Worm (Caenorhabditis elegans) whole organism, dauer: ENCODE measurements around the gene C08F11.7.
"Not testable (repeated sequence)": the region's sequence is repeated elsewhere in the genome, so short reads cannot be mapped to it uniquely, and the experiment has no call there.

Experiments
- unc-62 ChIP-seq: sonication (generic microtip); optimal IDR thresholded peaks from 2 replicates; lab custom pipeline; 2017; ENCODE audit warnings: missing biosample characterization, missing genetic modification reagents, missing genetic modification characterization

Gene C08F11.7

DNA sequence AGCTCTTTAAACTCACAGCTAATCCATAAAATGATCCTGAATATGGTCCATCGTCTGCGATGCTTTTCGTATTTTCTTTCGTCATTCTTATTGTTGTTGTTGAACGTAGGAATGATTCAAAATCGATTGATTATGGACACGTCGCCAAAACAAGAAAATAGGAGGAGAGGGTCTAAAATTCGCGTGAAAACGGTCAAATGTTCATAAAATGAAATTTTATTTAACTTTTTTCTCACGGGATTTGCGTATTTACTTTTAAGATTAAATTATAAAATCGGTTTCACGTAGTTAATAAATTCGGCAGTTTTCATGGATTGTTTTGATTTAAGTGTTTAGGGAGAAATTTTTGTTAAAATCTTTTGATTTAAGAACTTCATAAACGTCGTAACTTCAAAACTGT, 12.1 kb downstream of the C08F11.7 start, which contains the start of gene C08F11.10:
Gene C08F11.10 (minus strand): TSS at position 101 of the 400 bp plus-strand sequence.
- TF ChIP-seq unc-62 (GFP tag; lab: Kevin White, UChicago) = no peak

DNA sequence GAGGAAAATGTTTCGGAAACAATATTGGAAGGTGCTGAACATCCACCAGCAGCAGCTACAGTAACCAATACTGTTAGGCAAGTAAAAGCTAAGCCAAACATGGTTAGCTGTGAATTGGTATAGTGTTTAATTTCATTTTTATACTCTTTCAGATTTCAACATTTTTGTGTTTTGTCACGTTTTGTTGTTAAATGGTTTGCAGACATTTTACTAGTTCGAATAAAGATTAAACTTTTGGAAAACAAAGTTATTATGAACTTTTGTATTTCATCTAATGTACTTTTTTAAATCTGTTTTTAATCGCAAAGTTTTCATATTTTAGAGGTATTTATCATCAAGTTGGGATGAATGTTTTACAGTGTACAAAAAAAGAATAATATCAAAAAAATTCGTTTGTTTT, 13.2 kb downstream of the C08F11.7 start, which contains the start of gene C08F11.17:
Gene C08F11.17 (minus strand): TSS at position 101 of the 400 bp plus-strand sequence.
- TF ChIP-seq unc-62 (GFP tag; lab: Kevin White, UChicago) = no peak

DNA sequence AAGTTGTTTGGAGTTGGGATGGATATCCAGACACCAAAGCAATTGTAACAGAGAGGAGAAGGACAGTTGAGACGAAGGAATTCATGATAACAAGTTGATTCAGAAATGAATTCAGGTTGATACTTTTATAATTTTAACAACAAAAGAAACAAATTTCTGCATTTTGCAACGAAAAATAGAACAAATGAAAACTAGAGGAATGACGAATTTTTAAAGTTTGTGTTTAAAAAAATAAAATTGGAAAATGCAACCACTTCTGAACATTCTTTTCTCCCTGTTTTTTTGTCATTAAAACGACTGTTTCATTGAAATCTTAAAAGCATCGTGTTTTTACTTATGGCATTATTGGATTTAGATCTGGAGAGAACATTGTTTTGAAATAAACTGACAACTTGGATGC, 14.3 kb downstream of the C08F11.7 start, which contains the start of gene C08F11.12:
Gene C08F11.12 (minus strand): TSS at position 101 of the 400 bp plus-strand sequence.
- not testable (repeated sequence) for TF ChIP-seq unc-62 (GFP tag; lab: Kevin White, UChicago)

DNA sequence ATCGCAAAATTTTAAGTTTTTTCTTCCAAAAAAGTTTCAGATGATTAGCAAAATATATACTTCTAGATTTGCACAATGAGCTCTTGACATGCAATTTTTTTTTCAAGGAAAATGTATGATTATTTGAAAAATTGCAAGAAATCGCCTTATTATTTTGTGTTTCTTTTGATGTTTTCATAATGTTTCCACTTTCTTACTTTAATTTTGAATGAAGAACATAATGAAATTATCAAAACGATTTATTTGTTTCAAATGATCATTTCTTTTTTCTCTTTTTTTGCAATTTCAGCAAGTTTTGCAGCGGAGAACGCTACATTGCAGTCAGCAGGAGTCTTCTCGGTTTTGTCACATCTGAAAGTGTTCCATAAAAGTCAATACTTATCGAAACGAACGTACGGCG, 14.9 kb downstream of the C08F11.7 start, which contains the start of gene Y45F10C.6:
Gene Y45F10C.6 (plus strand): TSS at position 301 of the 400 bp plus-strand sequence.
- not testable (repeated sequence) for TF ChIP-seq unc-62 (GFP tag; lab: Kevin White, UChicago)

DNA sequence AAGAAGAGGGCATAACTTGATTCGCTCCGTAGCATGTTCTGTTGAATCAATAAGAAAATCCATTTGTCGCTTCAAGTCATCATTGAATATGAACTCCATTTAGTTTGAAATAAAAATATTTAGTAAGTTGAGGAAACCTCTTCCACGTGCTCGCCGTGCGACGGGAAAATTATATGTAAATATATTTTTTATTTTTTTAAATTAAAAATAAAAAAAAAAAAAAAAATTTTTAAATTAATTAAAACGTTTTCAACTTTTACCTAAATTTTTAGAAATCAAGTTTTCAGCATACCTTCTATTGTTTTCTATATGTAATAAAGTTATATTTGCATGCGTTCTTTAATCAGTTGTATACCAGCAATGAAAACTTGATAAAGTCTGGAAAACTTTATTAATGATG, 22.4 kb downstream of the C08F11.7 start, which contains the start of gene Y45F10C.1:
Gene Y45F10C.1 (minus strand): TSS at position 101 of the 400 bp plus-strand sequence.
- not testable (repeated sequence) for TF ChIP-seq unc-62 (GFP tag; lab: Kevin White, UChicago)

DNA sequence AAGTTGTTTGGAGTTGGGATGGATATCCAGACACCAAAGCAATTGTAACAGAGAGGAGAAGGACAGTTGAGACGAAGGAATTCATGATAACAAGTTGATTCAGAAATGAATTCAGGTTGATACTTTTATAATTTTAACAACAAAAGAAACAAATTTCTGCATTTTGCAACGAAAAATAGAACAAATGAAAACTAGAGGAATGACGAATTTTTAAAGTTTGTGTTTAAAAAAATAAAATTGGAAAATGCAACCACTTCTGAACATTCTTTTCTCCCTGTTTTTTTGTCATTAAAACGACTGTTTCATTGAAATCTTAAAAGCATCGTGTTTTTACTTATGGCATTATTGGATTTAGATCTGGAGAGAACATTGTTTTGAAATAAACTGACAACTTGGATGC, 25.5 kb downstream of the C08F11.7 start, which contains the start of gene Y45F10C.2:
Gene Y45F10C.2 (minus strand): TSS at position 101 of the 400 bp plus-strand sequence.
- not testable (repeated sequence) for TF ChIP-seq unc-62 (GFP tag; lab: Kevin White, UChicago)

DNA sequence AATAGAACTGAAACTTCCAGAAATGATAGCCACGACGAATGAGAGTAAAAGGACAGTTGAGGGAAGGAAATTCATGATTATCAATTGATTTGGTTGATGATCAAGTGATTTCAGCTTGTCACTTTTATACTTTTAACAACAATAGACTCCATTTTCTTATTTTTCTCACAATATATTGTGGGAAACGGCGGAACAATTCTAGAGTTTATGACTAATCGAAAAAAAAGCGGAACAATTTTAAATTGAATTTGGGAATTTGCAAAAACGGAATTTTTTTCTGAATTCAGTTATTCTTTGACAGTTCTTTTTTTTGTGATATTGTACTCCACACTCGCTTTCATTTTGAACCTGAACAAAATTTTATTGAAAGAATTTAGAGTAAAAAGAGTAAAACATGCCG, 27.0 kb downstream of the C08F11.7 start, which contains the start of gene Y45F10C.4:
Gene Y45F10C.4 (minus strand): TSS at position 101 of the 400 bp plus-strand sequence.
- TF ChIP-seq unc-62 (GFP tag; lab: Kevin White, UChicago) = no peak

DNA sequence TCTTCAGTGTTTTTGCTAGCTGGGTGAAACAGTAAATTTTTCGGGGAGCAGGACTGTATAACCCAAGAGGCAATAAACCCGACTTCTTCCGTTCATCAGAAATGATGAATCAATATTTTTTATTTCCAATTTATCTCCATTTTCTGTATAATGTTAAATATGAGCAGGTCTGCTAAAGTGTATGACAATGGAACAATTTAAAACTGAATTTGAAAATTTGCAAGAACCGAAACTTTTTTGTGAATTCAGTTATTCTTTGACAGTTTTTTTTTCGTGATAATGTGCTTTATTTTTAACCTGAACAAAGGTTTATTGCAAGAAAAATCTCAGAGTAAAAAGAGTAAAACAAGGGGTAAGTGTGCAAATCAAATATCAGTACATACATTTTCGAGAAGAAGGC, 28.0 kb downstream of the C08F11.7 start:
- TF ChIP-seq unc-62 (GFP tag; lab: Kevin White, UChicago) = no peak

DNA sequence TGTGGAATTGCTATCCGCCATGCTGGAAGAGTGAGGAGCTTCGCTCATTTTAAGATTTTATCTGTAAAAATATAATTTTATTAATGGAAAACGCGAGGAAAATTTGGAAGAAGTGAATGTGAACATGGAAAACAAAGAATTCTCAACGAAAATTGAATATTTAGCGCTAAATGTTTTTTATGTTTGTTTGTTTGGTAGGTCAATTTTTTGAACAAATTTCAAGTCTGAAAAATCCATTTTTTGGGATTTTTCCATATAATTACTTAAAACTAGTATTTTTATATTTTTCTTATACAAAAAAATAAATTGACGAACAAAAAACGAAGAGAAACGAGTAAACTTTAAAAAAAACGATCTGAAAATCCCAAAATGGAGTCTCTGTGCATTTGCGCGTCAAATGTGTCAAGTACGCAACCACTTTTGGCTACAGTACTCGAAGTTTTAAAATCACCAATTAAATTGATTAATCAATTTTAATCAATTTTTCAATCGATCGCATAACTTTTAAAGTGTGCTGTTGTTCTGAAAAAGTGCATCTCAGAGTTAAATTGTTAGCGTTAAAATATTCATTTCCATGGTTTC, 29.9 kb downstream of the C08F11.7 start, which contains the start of gene fbxa-215:
Gene fbxa-215 (minus strand): TSS at position 61 of the 582 bp plus-strand sequence.
- no peak for TF ChIP-seq unc-62 (GFP tag; lab: Kevin White, UChicago)

DNA sequence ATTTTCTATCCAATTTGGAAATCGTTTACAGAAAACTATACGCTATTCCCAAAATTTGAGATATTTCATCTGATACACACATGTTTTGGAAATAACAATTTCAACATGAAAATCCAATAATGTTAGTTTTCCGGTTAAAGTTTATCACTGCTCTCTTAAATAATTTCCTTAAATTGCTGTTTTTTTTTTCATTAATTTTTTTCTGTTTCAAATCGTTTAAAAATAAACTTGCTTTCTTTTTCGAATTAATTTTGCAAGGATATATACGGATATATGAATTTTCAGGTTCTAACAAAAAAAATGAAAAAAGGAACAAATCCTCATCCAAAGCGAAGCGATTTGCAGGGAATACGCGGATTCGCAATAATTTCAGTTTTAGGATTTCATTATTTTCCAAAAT, 36.4 kb downstream of the C08F11.7 start, which contains the start of gene oac-48:
Gene oac-48 (plus strand): TSS at position 301 of the 400 bp plus-strand sequence.
- no peak for TF ChIP-seq unc-62 (GFP tag; lab: Kevin White, UChicago)

DNA sequence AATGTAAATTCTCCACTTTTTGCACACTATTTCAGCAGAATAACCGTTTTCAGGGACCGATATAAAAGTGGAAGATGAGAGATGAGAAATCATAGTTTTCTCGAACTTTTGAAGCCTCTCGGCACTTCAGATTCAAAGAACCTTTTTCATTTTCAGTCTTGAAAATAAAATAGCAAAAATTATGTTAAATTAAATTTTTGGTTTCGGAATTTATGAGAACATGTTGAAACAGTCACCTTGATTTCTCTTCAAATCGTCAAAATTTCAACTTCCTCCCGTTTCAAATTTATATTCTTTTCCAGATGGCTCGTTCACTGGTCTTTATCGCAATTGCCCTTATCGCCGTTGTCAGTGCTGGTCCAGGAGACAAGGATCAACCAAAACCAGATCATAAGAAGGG, 41.6 kb downstream of the C08F11.7 start, which contains the start of gene srlf-26:
Gene srlf-26 (plus strand): TSS at position 301 of the 400 bp plus-strand sequence.
- TF ChIP-seq unc-62 (GFP tag; lab: Kevin White, UChicago) = no peak

DNA sequence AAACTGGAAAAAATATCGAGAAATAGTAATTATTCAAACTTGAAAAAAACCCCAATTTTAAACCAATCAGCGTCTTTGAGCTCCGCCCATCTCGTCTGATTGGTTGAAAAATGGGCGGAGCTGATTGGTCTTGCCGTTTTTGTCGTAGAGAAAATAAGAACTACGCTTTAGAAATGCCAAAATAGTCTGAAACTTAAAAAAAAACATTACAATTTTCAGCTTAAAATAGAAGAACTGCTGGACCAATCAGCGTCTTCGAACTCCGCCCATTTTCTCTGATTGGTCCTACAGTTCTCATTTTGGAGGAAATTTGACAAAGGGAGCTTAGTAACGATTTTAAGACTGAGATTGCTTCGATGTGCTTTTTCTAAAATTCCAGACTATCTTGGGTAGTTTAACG, 42.4 kb downstream of the C08F11.7 start:
- TF ChIP-seq unc-62 (GFP tag; lab: Kevin White, UChicago) = no peak

DNA sequence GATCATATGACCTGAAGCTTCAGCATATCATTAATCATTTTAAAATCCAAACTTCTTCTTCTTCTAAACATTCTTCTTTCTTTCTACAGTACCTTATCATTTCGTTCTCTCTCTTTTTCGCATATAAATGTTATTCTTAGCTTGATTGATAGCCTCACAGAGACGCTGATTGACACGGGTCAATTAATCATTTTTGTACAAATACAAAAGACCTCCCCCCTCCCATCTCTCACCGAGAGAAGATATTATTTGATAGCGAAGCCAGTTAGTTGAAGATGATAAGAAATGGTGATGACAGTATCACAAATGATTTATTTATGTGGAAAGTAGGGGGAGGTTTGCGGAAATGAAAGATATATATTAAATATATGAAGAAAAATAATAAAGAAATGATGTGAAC, 45.7 kb downstream of the C08F11.7 start:
- TF ChIP-seq unc-62 (GFP tag; lab: Kevin White, UChicago) = no peak

DNA sequence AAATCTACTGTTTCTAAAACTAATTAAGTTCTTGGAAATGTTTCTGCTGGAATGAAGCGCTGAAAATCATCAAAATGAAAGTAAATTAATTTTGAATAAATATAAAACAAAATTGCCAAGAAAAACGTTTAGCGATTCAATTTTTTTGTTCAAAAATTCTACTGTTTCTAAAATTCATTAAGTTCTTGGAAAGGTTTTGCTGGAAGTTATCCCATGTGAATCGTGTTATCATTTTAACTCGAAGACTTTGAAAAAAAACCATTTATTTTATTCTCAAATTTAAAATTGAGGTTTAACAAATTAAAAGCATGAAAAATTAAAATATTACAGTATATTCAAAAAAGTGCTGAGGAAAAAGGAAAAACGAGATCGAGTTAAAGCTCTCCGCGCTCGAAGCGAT, 47.8 kb downstream of the C08F11.7 start:
- TF ChIP-seq unc-62 (GFP tag; lab: Kevin White, UChicago) = no peak

DNA sequence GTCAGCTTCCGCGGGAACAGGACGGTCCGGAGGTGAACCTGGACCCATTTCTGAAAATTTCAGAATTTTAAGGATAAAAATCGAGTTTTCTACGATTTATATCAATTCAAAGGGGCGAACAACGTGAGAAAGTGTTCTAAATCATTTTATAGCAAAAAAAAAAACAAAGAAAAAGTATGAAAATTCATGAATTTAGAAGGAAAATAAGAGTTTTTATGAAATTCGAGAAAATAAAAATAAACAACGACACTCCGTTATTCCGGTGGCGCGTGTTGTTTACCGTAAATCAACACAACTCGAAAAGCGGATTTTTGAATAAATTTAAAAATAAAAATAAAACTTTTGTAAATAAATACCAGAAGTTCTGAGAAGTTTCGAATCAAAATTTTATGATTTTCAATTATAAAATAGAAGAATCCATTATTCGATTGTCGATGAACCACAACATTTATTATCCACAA, 49.9 kb downstream of the C08F11.7 start, which contains the start of gene nyn-1:
Gene nyn-1 (minus strand): TSS at position 51 of the 461 bp plus-strand sequence.
- TF ChIP-seq unc-62 (GFP tag; lab: Kevin White, UChicago) = no peak

DNA sequence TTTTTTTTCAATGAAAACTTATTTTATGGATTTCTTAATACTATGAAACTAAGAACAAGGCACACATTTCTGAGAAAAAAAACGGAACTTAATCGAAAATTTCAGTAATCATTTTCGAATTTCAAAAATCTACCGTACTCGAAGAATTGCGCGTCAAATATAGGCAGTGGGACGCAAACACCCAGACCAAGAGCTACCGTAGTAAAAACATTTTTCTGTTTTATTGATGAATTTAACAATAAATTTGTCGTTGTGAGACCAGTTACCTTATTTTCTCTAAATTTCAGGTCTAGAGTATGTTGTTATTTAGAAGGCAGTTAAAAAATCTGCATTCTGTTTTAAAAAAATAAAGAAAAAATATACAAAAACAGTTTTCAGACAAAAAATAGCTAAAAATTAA, 50.6 kb downstream of the C08F11.7 start:
- TF ChIP-seq unc-62 (GFP tag; lab: Kevin White, UChicago) = no peak
